Worm (Caenorhabditis elegans) whole organism, L3 larva: ENCODE measurements around the gene K08B12.1.

ENCODE experiments used
- ceh-82 ChIP-seq: fragments of 150-350 bp; optimal IDR thresholded peaks from 2 replicates; lab custom pipeline; 2014; ENCODE audit warnings: missing biosample characterization, missing genetic modification characterization
- egl-27 ChIP-seq: sonication (generic microtip); optimal IDR thresholded peaks from 4 replicates; lab custom pipeline; 2017; ENCODE audit warnings: missing biosample characterization, missing genetic modification reagents, missing genetic modification characterization
- elt-1 ChIP-seq: fragments of 150-350 bp; optimal IDR thresholded peaks from 2 replicates; lab custom pipeline; 2014; ENCODE audit warnings: missing biosample characterization, missing genetic modification characterization
- lin-39 ChIP-seq: fragments of 150-350 bp; optimal IDR thresholded peaks from 2 replicates; lab custom pipeline; 2018; ENCODE audit warnings: missing biosample characterization, missing genetic modification reagents, missing genetic modification characterization
- nfya-1 ChIP-seq: sonication (generic microtip); optimal IDR thresholded peaks from 2 replicates; lab custom pipeline; 2017; ENCODE audit warnings: missing genetic modification characterization, mild to moderate bottlenecking, missing compliant biosample characterization, antibody characterized with exemption, moderate library complexity; ENCODE audit not compliant: insufficient read depth
- nhr-28 ChIP-seq: fragments of 150-350 bp; optimal IDR thresholded peaks from 2 replicates; lab custom pipeline; 2014; ENCODE audit warnings: missing biosample characterization, missing genetic modification characterization
- nhr-77 ChIP-seq: fragments of 150-350 bp; optimal IDR thresholded peaks from 2 replicates; lab custom pipeline; 2014; ENCODE audit warnings: missing biosample characterization, missing genetic modification characterization
- pqm-1 ChIP-seq: fragments of 150-350 bp; optimal IDR thresholded peaks from 2 replicates; lab custom pipeline; 2017; ENCODE audit warnings: missing biosample characterization, missing genetic modification characterization, inconsistent platforms
- skn-1 ChIP-seq: fragments of 150-350 bp; optimal IDR thresholded peaks from 2 replicates; lab custom pipeline; 2014; ENCODE audit warnings: missing biosample characterization, missing genetic modification characterization
- unc-62 ChIP-seq: fragments of 150-350 bp; sonication (generic microtip); optimal IDR thresholded peaks from 4 replicates; lab custom pipeline; 2014; ENCODE audit warnings: missing biosample characterization, missing genetic modification reagents, missing genetic modification characterization
- zag-1 ChIP-seq: fragments of 150-350 bp; optimal IDR thresholded peaks from 2 replicates; lab custom pipeline; 2014; ENCODE audit warnings: missing biosample characterization, missing genetic modification characterization
- ztf-4 ChIP-seq: fragments of 150-350 bp; optimal IDR thresholded peaks from 2 replicates; lab custom pipeline; 2014; ENCODE audit warnings: missing biosample characterization, missing genetic modification characterization

DNA sequence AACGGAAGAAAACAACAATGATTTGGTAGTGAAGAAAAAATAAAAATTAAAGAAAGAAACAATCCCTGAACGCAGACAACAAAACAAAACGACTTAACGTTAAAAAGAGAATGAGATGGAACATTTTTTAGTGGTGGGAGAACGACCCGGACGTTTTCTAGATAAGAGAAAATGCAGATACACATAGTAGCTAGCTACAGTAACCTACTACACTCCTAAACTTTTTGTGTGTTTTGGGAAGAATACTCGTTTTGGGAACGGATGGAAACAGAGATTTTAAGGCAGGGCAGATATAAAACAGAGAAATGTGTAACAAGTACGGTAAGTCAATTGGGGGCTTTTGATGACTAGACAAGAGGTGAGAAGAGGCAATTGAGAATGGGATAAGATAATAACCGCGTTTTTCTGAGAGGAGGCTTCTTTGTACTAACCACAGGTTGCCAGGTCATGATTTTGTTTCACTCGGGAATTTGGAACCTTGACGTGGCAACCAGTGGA is 36.3 kb upstream of the K08B12.1 start:
- TF ChIP-seq skn-1 (tag; lab: Kevin White, UChicago) (no peak), elt-1 (tag; lab: Kevin White, UChicago) (no peak), zag-1 (tag; lab: Kevin White, UChicago) (no peak), egl-27 (no peak), pqm-1 (tag; lab: Kevin White, UChicago) (no peak), ztf-4 (tag; lab: Kevin White, UChicago) (no peak), nfya-1 (no peak), lin-39 (no peak), ceh-82 (tag; lab: Kevin White, UChicago) (no peak), unc-62 (GFP tag; lab: Kevin White, UChicago) (no peak), nhr-28 (tag; lab: Kevin White, UChicago) (no peak), nhr-77 (tag; lab: Kevin White, UChicago) (no peak)
